Fruit fly (Drosophila melanogaster) S2 (cell line): Measurements from ENCODE around the gene mthl5.

Experiments used
- CG8478 ChIP-seq: fragments of >200 bp; optimal IDR thresholded peaks from 2 replicates; lab custom pipeline; 2018
- CTCF ChIP-seq, 2 experiments: fragments of >200 bp; optimal IDR thresholded peaks; 2 replicates each; lab custom pipeline; 2018

DNA sequence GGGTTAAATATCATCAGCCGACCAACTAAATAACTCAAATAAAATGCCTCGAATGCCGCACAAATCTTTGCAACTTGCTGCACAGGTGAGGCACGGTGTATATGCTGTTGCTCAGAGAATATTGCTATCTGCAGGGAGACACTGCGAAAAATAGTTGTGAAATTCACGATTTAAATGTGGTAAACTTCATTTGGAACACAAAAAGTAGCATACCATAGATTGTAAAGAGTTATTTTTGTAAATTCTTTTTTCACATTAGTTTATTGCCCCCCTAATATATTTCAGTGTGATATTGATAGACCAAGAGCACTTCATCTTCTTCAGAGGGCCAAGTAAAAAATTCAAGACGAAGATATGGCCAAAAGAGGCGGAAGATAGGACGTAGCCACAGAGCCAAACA lies 33.6 kb upstream of the mthl5 start:
- TF ChIP-seq CG8478 (lab: Kevin White, UChicago): no peak
- no peak for TF ChIP-seq CTCF (optimal IDR thresholded peaks at IDR 0.05; lab: Kevin White, UChicago)
